Fruit fly (Drosophila melanogaster): ENCODE data around the gene CG11425.

- TF ChIP-seq OdsH (GFP tag; optimal IDR thresholded peaks at IDR 0.05) (no peak), CG6792 (GFP tag; optimal IDR thresholded peaks at IDR 0.05) (no peak), CG16779 (tag; optimal IDR thresholded peaks at IDR 0.05) (no peak), salr (GFP tag; optimal IDR thresholded peaks at IDR 0.05) (no peak), CG6854 (GFP tag; optimal IDR thresholded peaks at IDR 0.05) (no peak), CG9139 (GFP tag; optimal IDR thresholded peaks at IDR 0.05) (no peak), CG3032 (tag; optimal IDR thresholded peaks at IDR 0.05) (no peak), CG32006 (GFP tag; optimal IDR thresholded peaks at IDR 0.05) (no peak), lz (GFP tag; optimal IDR thresholded peaks at IDR 0.05) (no peak), Sox14 (GFP tag; optimal IDR thresholded peaks at IDR 0.05) (no peak)
Observed at dm6 chr3L:22463412-22463811, 11.2 kb upstream of the CG11425 start.
